Fruit fly (Drosophila melanogaster) S2 (cell line): ENCODE results near the gene PIG-Wb.

Experiments
- CG8478 ChIP-seq: fragments of >200 bp; optimal IDR thresholded peaks from 2 replicates; lab custom pipeline; 2018
- CTCF ChIP-seq, 2 experiments: fragments of >200 bp; optimal IDR thresholded peaks; 2 replicates each; lab custom pipeline; 2018

- TF ChIP-seq CTCF (optimal IDR thresholded peaks at IDR 0.05; lab: Kevin White, UChicago) (no peak), CG8478 (lab: Kevin White, UChicago) (no peak)
Observed at dm6 chr3L:1742552-1743097, 4.7 kb upstream of the PIG-Wb start.
